Worm (Caenorhabditis elegans): Measurements from ENCODE around the gene B0334.20.
A peak's percentile ranks its signal among the peaks of the same experiment; 100 is the strongest.

Gene B0334.20

DNA sequence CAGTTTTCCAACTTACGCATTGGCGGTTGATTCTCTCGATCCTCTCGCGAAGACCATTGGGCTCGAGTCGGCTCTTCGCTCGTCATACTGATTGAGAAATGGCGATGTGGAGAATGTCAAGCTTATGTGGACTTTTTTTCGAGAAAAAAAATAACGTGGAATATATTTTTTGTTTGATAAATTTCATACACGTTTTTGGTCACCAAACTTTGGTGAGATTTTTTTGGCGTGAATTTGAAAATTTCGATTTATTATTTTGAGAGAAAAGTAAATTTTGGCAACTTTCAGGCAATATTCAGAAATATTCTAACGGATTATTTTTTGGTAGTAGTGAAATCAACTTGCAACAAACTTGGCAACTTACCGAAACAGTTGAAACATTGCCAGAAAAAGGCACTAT is 21.2 kb downstream of the B0334.20 start, which contains the start of gene W02B12.12:
Gene W02B12.12 (minus strand): TSS at position 101 of the 400 bp plus-strand sequence.
- TF ChIP-seq elt-2 (tag; optimal IDR thresholded peaks at IDR 0.05): no peak

- TF ChIP-seq aly-2 (tag; optimal IDR thresholded peaks at IDR 0.05) (no peak), nhr-43 (tag; optimal IDR thresholded peaks at IDR 0.05; ENCODE audit: poor library complexity, severe bottlenecking) (peak; percentile 2)
Observed at ce11 chrII:11476410-11476809, 23.8 kb downstream of the B0334.20 start, which contains the start of gene W02B12.16. Gene W02B12.16 (minus strand): TSS chrII:11476510.

- TF ChIP-seq ceh-9 (tag; optimal IDR thresholded peaks at IDR 0.05) (no peak), ZK546.5 (tag; optimal IDR thresholded peaks at IDR 0.05) (no peak), eor-1 (tag; optimal IDR thresholded peaks at IDR 0.05) (no peak), snpc-4 (tag; optimal IDR thresholded peaks at IDR 0.05) (no peak), unc-62 (GFP tag; optimal IDR thresholded peaks at IDR 0.05) (no peak), elt-2 (tag; optimal IDR thresholded peaks at IDR 0.05) (peak; percentile 59), zag-1 (tag; optimal IDR thresholded peaks at IDR 0.05) (no peak), fos-1 (tag; optimal IDR thresholded peaks at IDR 0.05) (no peak), tbx-2 (tag; optimal IDR thresholded peaks at IDR 0.05) (peak; percentile 80), elt-3 (tag; optimal IDR thresholded peaks at IDR 0.05) (no peak), nhr-28 (tag; optimal IDR thresholded peaks at IDR 0.05) (no peak), elt-1 (tag; optimal IDR thresholded peaks at IDR 0.05) (peak; percentile 11), nhr-67 (tag; optimal IDR thresholded peaks at IDR 0.05) (no peak), ztf-11 (tag; optimal IDR thresholded peaks at IDR 0.05) (no peak), mml-1 (tag; optimal IDR thresholded peaks at IDR 0.05) (no peak), pha-4 (tag; optimal IDR thresholded peaks at IDR 0.05) (no peak), egl-27 (tag; optimal IDR thresholded peaks at IDR 0.05) (no peak), lsy-12 (tag; optimal IDR thresholded peaks at IDR 0.05) (peak; percentile 65), sea-2 (GFP tag; optimal IDR thresholded peaks at IDR 0.05) (no peak), daf-12 (tag; optimal IDR thresholded peaks at IDR 0.05) (no peak), ztf-4 (tag; optimal IDR thresholded peaks at IDR 0.05) (no peak), nhr-12 (tag; optimal IDR thresholded peaks at IDR 0.05) (no peak), unc-39 (tag; optimal IDR thresholded peaks at IDR 0.05) (no peak), R02D3.7 (tag; optimal IDR thresholded peaks at IDR 0.05) (peak; percentile 81), lin-39 (tag; optimal IDR thresholded peaks at IDR 0.05) (peak; percentile 40), ceh-16 (tag; optimal IDR thresholded peaks at IDR 0.05) (no peak), nfya-1 (tag; optimal IDR thresholded peaks at IDR 0.05; ENCODE audit: insufficient read depth) (no peak), ceh-82 (tag; optimal IDR thresholded peaks at IDR 0.05) (peak; percentile 58), ama-1 (optimal IDR thresholded peaks at IDR 0.05) (no peak), pqm-1 (tag; optimal IDR thresholded peaks at IDR 0.05) (peak; percentile 26), hmg-11 (tag; optimal IDR thresholded peaks at IDR 0.05) (peak; percentile 83), nhr-11 (tag; optimal IDR thresholded peaks at IDR 0.05) (no peak), nhr-43 (tag; optimal IDR thresholded peaks at IDR 0.05; ENCODE audit: poor library complexity, severe bottlenecking) (peak; percentile 86), jun-1 (tag; optimal IDR thresholded peaks at IDR 0.05) (peak; percentile 62), ceh-28 (tag; optimal IDR thresholded peaks at IDR 0.05) (peak; percentile 63), nhr-25 (tag; optimal IDR thresholded peaks at IDR 0.05) (peak; percentile 60), lin-15B (tag; optimal IDR thresholded peaks at IDR 0.05) (peak; percentile 69), egl-5 (tag; optimal IDR thresholded peaks at IDR 0.05) (peak; percentile 36), nhr-237 (tag; optimal IDR thresholded peaks at IDR 0.05) (no peak), fkh-10 (GFP tag; optimal IDR thresholded peaks at IDR 0.05) (no peak), nhr-77 (tag; optimal IDR thresholded peaks at IDR 0.05) (peak; percentile 10), nhr-23 (tag; optimal IDR thresholded peaks at IDR 0.05) (peak; percentile 95), skn-1 (tag; optimal IDR thresholded peaks at IDR 0.05) (peak; percentile 44), fkh-2 (tag; optimal IDR thresholded peaks at IDR 0.05) (no peak), aly-2 (tag; optimal IDR thresholded peaks at IDR 0.05) (no peak), mdl-1 (tag; optimal IDR thresholded peaks at IDR 0.05) (no peak), nhr-76 (tag; optimal IDR thresholded peaks at IDR 0.05) (no peak)
Observed at ce11 chrII:11473525-11474181, 26.6 kb downstream of the B0334.20 start, which contains the start of the genes metl-1 and W02B12.11. Gene metl-1 (minus strand): TSS chrII:11473575. Gene W02B12.11 (plus strand): TSS chrII:11473861.
